Fruit fly (Drosophila melanogaster) Kc167 (cell line): Measurements from ENCODE around the gene CG13314.

ENCODE experiments used
- Myc ChIP-seq: fragments of >200 bp; optimal IDR thresholded peaks from 2 replicates; lab custom pipeline; 2017; ENCODE audit warnings: missing external identifiers
- Sin3A ChIP-seq: fragments of >200 bp; optimal IDR thresholded peaks from 2 replicates; lab custom pipeline; 2018; ENCODE audit warnings: missing external identifiers
- h ChIP-seq: fragments of >200 bp; optimal IDR thresholded peaks from 3 replicates; lab custom pipeline; 2018; ENCODE audit warnings: missing external identifiers
- insv ChIP-seq: fragments of >200 bp; optimal IDR thresholded peaks from 3 replicates; lab custom pipeline; 2018; ENCODE audit warnings: missing external identifiers
- psq ChIP-seq: fragments of >200 bp; optimal IDR thresholded peaks from 2 replicates; lab custom pipeline; 2017; ENCODE audit warnings: missing external identifiers
- ttk ChIP-seq: sonication (Bioruptor generic); optimal IDR thresholded peaks from 2 replicates; lab custom pipeline; 2017; ENCODE audit warnings: missing external identifiers

The CG13314 gene

dm6 chr3L:8985132-8985847, 3.7 kb downstream of the CG13314 start:
- TF ChIP-seq insv (lab: Kevin White, UChicago) = no peak

dm6 chr3L:8985848-8986320, 4.3 kb downstream of the CG13314 start, which contains the start of gene Galk:
TSS of gene Galk (minus strand) at chr3L:8986091.
- TF ChIP-seq ttk (lab: Kevin White, UChicago) = no peak
- no peak for TF ChIP-seq insv (lab: Kevin White, UChicago)
- no peak for TF ChIP-seq Myc
- TF ChIP-seq psq (lab: Kevin White, UChicago) = no peak
- TF ChIP-seq h (lab: Kevin White, UChicago) = no peak
- no peak for TF ChIP-seq Sin3A (lab: Kevin White, UChicago)

- TF ChIP-seq Sin3A (lab: Kevin White, UChicago) (no peak), Myc (no peak), psq (lab: Kevin White, UChicago) (no peak), insv (lab: Kevin White, UChicago) (no peak), ttk (lab: Kevin White, UChicago) (no peak), h (lab: Kevin White, UChicago) (no peak)
Measured at dm6 chr3L:8986582-8986981, 5.0 kb downstream of the CG13314 start, which contains the start of gene CG5068. TSS of gene CG5068 (plus strand) at chr3L:8986710.

- TF ChIP-seq psq (lab: Kevin White, UChicago) (no peak), h (lab: Kevin White, UChicago) (no peak), ttk (lab: Kevin White, UChicago) (no peak), Sin3A (lab: Kevin White, UChicago) (no peak), insv (lab: Kevin White, UChicago) (no peak), Myc (no peak)
Measured at dm6 chr3L:8990128-8990527, 8.5 kb downstream of the CG13314 start, which contains the start of gene CG5280. TSS of gene CG5280 (minus strand) at chr3L:8990228.

dm6 chr3L:8996173-8996767, 14.7 kb downstream of the CG13314 start:
- TF ChIP-seq psq (lab: Kevin White, UChicago) = no peak
- no peak for TF ChIP-seq Myc
- no peak for TF ChIP-seq Sin3A (lab: Kevin White, UChicago)
- TF ChIP-seq h (lab: Kevin White, UChicago) = no peak
- TF ChIP-seq ttk (lab: Kevin White, UChicago) = no peak
- TF ChIP-seq insv (lab: Kevin White, UChicago) = no peak

- TF ChIP-seq h (lab: Kevin White, UChicago) (no peak), Sin3A (lab: Kevin White, UChicago) (no peak), psq (lab: Kevin White, UChicago) (no peak), ttk (lab: Kevin White, UChicago) (no peak), Myc (no peak), insv (lab: Kevin White, UChicago) (no peak)
Measured at dm6 chr3L:8996899-8997685, 15.5 kb downstream of the CG13314 start.

dm6 chr3L:8997686-8998239, 16.2 kb downstream of the CG13314 start, which contains the start of the genes smg and CG5087:
TSS of gene smg (minus strand) at chr3L:8997989.
TSS of gene CG5087 (plus strand) at chr3L:8998184.
- no peak for TF ChIP-seq h (lab: Kevin White, UChicago)
- TF ChIP-seq insv (lab: Kevin White, UChicago) = no peak
- no peak for TF ChIP-seq Sin3A (lab: Kevin White, UChicago)
- no peak for TF ChIP-seq ttk (lab: Kevin White, UChicago)
- no peak for TF ChIP-seq Myc
- TF ChIP-seq psq (lab: Kevin White, UChicago) = no peak

- TF ChIP-seq Myc (no peak), Sin3A (lab: Kevin White, UChicago) (no peak), ttk (lab: Kevin White, UChicago) (no peak), h (lab: Kevin White, UChicago) (no peak), psq (lab: Kevin White, UChicago) (no peak), insv (lab: Kevin White, UChicago) (no peak)
Measured at dm6 chr3L:9002527-9002926, 20.9 kb downstream of the CG13314 start.

dm6 chr3L:9003369-9003768, 21.8 kb downstream of the CG13314 start:
- TF ChIP-seq ttk (lab: Kevin White, UChicago) (no peak), insv (lab: Kevin White, UChicago) (no peak), Sin3A (lab: Kevin White, UChicago) (no peak), h (lab: Kevin White, UChicago) (no peak), psq (lab: Kevin White, UChicago) (no peak), Myc (no peak)

dm6 chr3L:9004788-9005246, 23.2 kb downstream of the CG13314 start, which contains the start of gene Doc3:
TSS of gene Doc3 (plus strand) at chr3L:9005196.
- no peak for TF ChIP-seq Sin3A (lab: Kevin White, UChicago)

dm6 chr3L:9009738-9010137, 28.1 kb downstream of the CG13314 start, which contains the start of gene CG5194:
TSS of gene CG5194 (minus strand) at chr3L:9009838.
- no peak for TF ChIP-seq ttk (lab: Kevin White, UChicago)
- TF ChIP-seq Sin3A (lab: Kevin White, UChicago) = no peak
- TF ChIP-seq insv (lab: Kevin White, UChicago) = no peak
- TF ChIP-seq h (lab: Kevin White, UChicago) = no peak
- no peak for TF ChIP-seq psq (lab: Kevin White, UChicago)
- no peak for TF ChIP-seq Myc
